Worm (Caenorhabditis elegans) whole organism, young adult: ENCODE results near the gene ceh-88.
"Not testable (repeated sequence)": the region's sequence is repeated elsewhere in the genome, so short reads cannot be mapped to it uniquely, and the experiment has no call there.

ENCODE experiments used
- B0336.3 ChIP-seq: fragments of 200-800 bp; sonication (Bioruptor generic); IDR thresholded peaks from 2 replicates; pipeline ENCODE4 v1.3.6; 2022; ENCODE audit warnings: missing genetic modification characterization, missing compliant biosample characterization
- C06A6.2 ChIP-seq: fragments of 200-800 bp; sonication (Bioruptor generic); conservative IDR thresholded peaks from 2 replicates; pipeline ENCODE4 v1.3.6; 2022; ENCODE audit warnings: missing genetic modification characterization, missing compliant biosample characterization
- C17E4.6 ChIP-seq: fragments of 200-800 bp; sonication (Bioruptor generic); IDR thresholded peaks from 2 replicates; pipeline ENCODE4 v1.3.6; 2022; ENCODE audit warnings: missing genetic modification reagents, missing genetic modification characterization, missing compliant biosample characterization
- F23B12.7 ChIP-seq: sonication (generic microtip); optimal IDR thresholded peaks from 2 replicates; lab custom pipeline; 2017; ENCODE audit warnings: missing genetic modification characterization, mild to moderate bottlenecking, missing compliant biosample characterization, antibody characterized with exemption, moderate library complexity; ENCODE audit not compliant: insufficient read depth
- F37B4.10 ChIP-seq: fragments of 200-800 bp; sonication (Bioruptor generic); IDR thresholded peaks from 2 replicates; pipeline ENCODE4 v1.3.6; 2022; ENCODE audit warnings: missing genetic modification characterization, missing compliant biosample characterization
- F39B2.1 ChIP-seq: fragments of 200-800 bp; sonication (Bioruptor generic); IDR thresholded peaks from 2 replicates; pipeline ENCODE4 v1.3.6; 2022; ENCODE audit warnings: missing genetic modification reagents, missing genetic modification characterization, missing compliant biosample characterization
- T07F8.4 ChIP-seq: sonication (generic microtip); optimal IDR thresholded peaks from 2 replicates; lab custom pipeline; 2016; ENCODE audit warnings: mild to moderate bottlenecking, missing genetic modification characterization, moderate library complexity, missing compliant biosample characterization
- Y56A3A.18 ChIP-seq: fragments of 200-800 bp; sonication (Bioruptor generic); IDR thresholded peaks from 2 replicates; pipeline ENCODE4 v1.3.6; 2022; ENCODE audit warnings: missing genetic modification reagents, missing genetic modification characterization, missing compliant biosample characterization
- Y67H2A.10 ChIP-seq: fragments of 200-800 bp; sonication (Bioruptor generic); conservative IDR thresholded peaks from 2 replicates; pipeline ENCODE4 v1.3.6; 2022; ENCODE audit warnings: missing genetic modification reagents, missing genetic modification characterization, missing compliant biosample characterization
- attf-3 ChIP-seq: fragments of 200-800 bp; sonication (Bioruptor generic); conservative IDR thresholded peaks from 2 replicates; pipeline ENCODE4 v1.3.6; 2022; ENCODE audit warnings: missing genetic modification reagents, missing genetic modification characterization, missing compliant biosample characterization
- bed-2 ChIP-seq: fragments of 200-800 bp; sonication (Bioruptor generic); IDR thresholded peaks from 2 replicates; pipeline ENCODE4 v1.3.6; 2022; ENCODE audit warnings: missing genetic modification reagents, missing genetic modification characterization, missing compliant biosample characterization
- cebp-2 ChIP-seq: fragments of 200-800 bp; sonication (Bioruptor generic); IDR thresholded peaks from 2 replicates; pipeline ENCODE4 v1.3.6; 2022; ENCODE audit warnings: missing genetic modification characterization, missing compliant biosample characterization
- chd-7 ChIP-seq: sonication (generic microtip); optimal IDR thresholded peaks from 2 replicates; lab custom pipeline; 2016; ENCODE audit warnings: mild to moderate bottlenecking, missing genetic modification characterization, moderate library complexity, missing compliant biosample characterization
- die-1 ChIP-seq: sonication (generic microtip); optimal IDR thresholded peaks from 2 replicates; lab custom pipeline; 2016; ENCODE audit warnings: missing genotype, mild to moderate bottlenecking, missing genetic modification characterization, missing compliant biosample characterization
- egl-44 ChIP-seq: fragments of 200-800 bp; sonication (Bioruptor generic); IDR thresholded peaks from 2 replicates; pipeline ENCODE4 v1.3.6; 2022; ENCODE audit warnings: missing genetic modification reagents, missing genetic modification characterization, missing compliant biosample characterization
- him-1 ChIP-seq: sonication (generic microtip); optimal IDR thresholded peaks from 2 replicates; lab custom pipeline; 2016; ENCODE audit warnings: missing genotype, missing genetic modification reagents, missing genetic modification characterization, missing compliant biosample characterization
- hmg-20 ChIP-seq: fragments of 200-800 bp; sonication (Bioruptor generic); IDR thresholded peaks from 2 replicates; pipeline ENCODE4 v1.3.6; 2022; ENCODE audit warnings: missing genetic modification reagents, missing genetic modification characterization, missing compliant biosample characterization
- hsf-1 ChIP-seq: fragments of 200-800 bp; sonication (Bioruptor generic); IDR thresholded peaks from 2 replicates; pipeline ENCODE4 v1.3.6; 2022; ENCODE audit warnings: missing genetic modification reagents, missing genetic modification characterization, missing compliant biosample characterization
- lin-54 ChIP-seq: fragments of 200-800 bp; sonication (Bioruptor generic); optimal IDR thresholded peaks from 2 replicates; lab custom pipeline; 2018; ENCODE audit warnings: mild to moderate bottlenecking, missing genetic modification characterization, missing compliant biosample characterization
- lsl-1 ChIP-seq: fragments of 200-800 bp; sonication (Bioruptor generic); optimal IDR thresholded peaks from 2 replicates; lab custom pipeline; 2018; ENCODE audit warnings: mild to moderate bottlenecking, missing genetic modification characterization, moderate library complexity, missing compliant biosample characterization
- mel-28 ChIP-seq: sonication (generic microtip); optimal IDR thresholded peaks from 2 replicates; lab custom pipeline; 2016; ENCODE audit warnings: borderline replicate concordance, mild to moderate bottlenecking, missing genetic modification characterization, missing compliant biosample characterization
- mxl-1 ChIP-seq: sonication (generic microtip); optimal IDR thresholded peaks from 2 replicates; lab custom pipeline; 2016; ENCODE audit warnings: missing genetic modification characterization, missing compliant biosample characterization
- nfyb-1 ChIP-seq: fragments of 200-800 bp; sonication (Bioruptor generic); IDR thresholded peaks from 2 replicates; pipeline ENCODE4 v1.3.6; 2022; ENCODE audit warnings: missing genetic modification reagents, missing genetic modification characterization, missing compliant biosample characterization
- nhr-179 ChIP-seq: sonication (generic microtip); optimal IDR thresholded peaks from 2 replicates; lab custom pipeline; 2016; ENCODE audit warnings: mild to moderate bottlenecking, missing genetic modification characterization, missing compliant biosample characterization
- nhr-80 ChIP-seq: sonication (generic microtip); optimal IDR thresholded peaks from 2 replicates; lab custom pipeline; 2016; ENCODE audit warnings: missing genetic modification characterization, missing compliant biosample characterization
- pbrm-1 ChIP-seq: fragments of 200-800 bp; sonication (Bioruptor generic); IDR thresholded peaks from 2 replicates; pipeline ENCODE4 v1.3.6; 2022; ENCODE audit warnings: missing genetic modification reagents, missing genetic modification characterization, missing compliant biosample characterization
- repo-1 ChIP-seq: sonication (generic microtip); optimal IDR thresholded peaks from 2 replicates; lab custom pipeline; 2017; ENCODE audit warnings: mild to moderate bottlenecking, missing genetic modification characterization, missing compliant biosample characterization
- sdz-38 ChIP-seq: sonication (generic microtip); optimal IDR thresholded peaks from 2 replicates; lab custom pipeline; 2016; ENCODE audit warnings: missing genotype, missing genetic modification characterization, missing compliant biosample characterization
- unc-130 ChIP-seq: sonication (generic microtip); optimal IDR thresholded peaks from 2 replicates; lab custom pipeline; 2016; ENCODE audit warnings: missing genetic modification reagents, missing genetic modification characterization, missing compliant biosample characterization
- zim-3 ChIP-seq: sonication (generic microtip); optimal IDR thresholded peaks from 2 replicates; lab custom pipeline; 2017; ENCODE audit warnings: mild to moderate bottlenecking, missing genetic modification characterization, moderate library complexity, missing compliant biosample characterization
- ztf-26 ChIP-seq: sonication (generic microtip); optimal IDR thresholded peaks from 2 replicates; lab custom pipeline; 2017; ENCODE audit warnings: missing genetic modification characterization, missing compliant biosample characterization

The ceh-88 gene

ce11 chrIV:17307223-17307622, 21.8 kb upstream of the ceh-88 start, which contains the start of gene T28F3.8:
TSS of gene T28F3.8 (minus strand) at chrIV:17307323.
- not testable (repeated sequence) for TF ChIP-seq egl-44 (GFP tag; lab: Robert Waterston, UW); B0336.3 (GFP tag; lab: Robert Waterston, UW); ztf-26 (tag; lab: Kevin White, UChicago)

ce11 chrIV:17308211-17308610, 20.8 kb upstream of the ceh-88 start, which contains the start of gene T28F3.9:
TSS of gene T28F3.9 (plus strand) at chrIV:17308511.
- TF ChIP-seq F39B2.1 (GFP tag; lab: Robert Waterston, UW): no peak
- no peak for TF ChIP-seq lsl-1
- no peak for TF ChIP-seq hsf-1 (GFP tag; lab: Robert Waterston, UW)
- TF ChIP-seq attf-3 (GFP tag; lab: Robert Waterston, UW): no peak
- TF ChIP-seq F37B4.10 (GFP tag; lab: Robert Waterston, UW): no peak
- TF ChIP-seq zim-3 (tag; lab: Kevin White, UChicago): no peak
- no peak for TF ChIP-seq nhr-179 (tag; lab: Kevin White, UChicago)
- no peak for TF ChIP-seq T07F8.4 (tag; lab: Kevin White, UChicago)
- no peak for TF ChIP-seq mel-28 (tag; lab: Kevin White, UChicago)
- no peak for TF ChIP-seq pbrm-1 (GFP tag; lab: Robert Waterston, UW)
- no peak for TF ChIP-seq mxl-1 (tag; lab: Kevin White, UChicago)
- TF ChIP-seq chd-7 (tag; lab: Kevin White, UChicago): no peak
- TF ChIP-seq C06A6.2 (GFP tag; lab: Robert Waterston, UW): no peak
- TF ChIP-seq cebp-2: no peak
- TF ChIP-seq him-1 (tag; lab: Kevin White, UChicago): no peak
- TF ChIP-seq Y56A3A.18: no peak
- no peak for TF ChIP-seq Y67H2A.10
- TF ChIP-seq lin-54 (GFP tag; lab: Kevin White, UChicago): no peak
- TF ChIP-seq repo-1 (tag; lab: Kevin White, UChicago): no peak

- no peak for TF ChIP-seq die-1 (tag; lab: Kevin White, UChicago)
- TF ChIP-seq, all 124 proteins: peak for 0
These were observed 17.1 kb upstream of the ceh-88 start, which contains the start of gene snf-9 for ce11 chrIV:17311842-17312241. TSS of gene snf-9 (plus strand) at chrIV:17312142.

- TF ChIP-seq F23B12.7 (tag; lab: Kevin White, UChicago) (no peak), sdz-38 (tag; lab: Kevin White, UChicago) (no peak), nfyb-1 (no peak), hmg-20 (GFP tag; lab: Robert Waterston, UW) (no peak), bed-2 (GFP tag; lab: Robert Waterston, UW) (no peak), C17E4.6 (GFP tag; lab: Robert Waterston, UW) (no peak), unc-130 (GFP tag; lab: Kevin White, UChicago) (no peak), mxl-1 (tag; lab: Kevin White, UChicago) (no peak)
These were observed 12.6 kb upstream of the ceh-88 start, which contains the start of gene C49C3.20 for ce11 chrIV:17316398-17316797. TSS of gene C49C3.20 (minus strand) at chrIV:17316498.

- no peak for TF ChIP-seq attf-3 (GFP tag; lab: Robert Waterston, UW)
- TF ChIP-seq nhr-80 (tag; lab: Kevin White, UChicago): peak; percentile 56
These were observed 8.5 kb upstream of the ceh-88 start, which contains the start of gene C49C3.4 for ce11 chrIV:17320445-17320844. TSS of gene C49C3.4 (plus strand) at chrIV:17320795.
